Fruit fly (Drosophila melanogaster): ENCODE results near the gene CG10214.

dm6 chr3R:23729066-23729465, 38.2 kb downstream of the CG10214 start:
- TF ChIP-seq Dll (optimal IDR thresholded peaks at IDR 0.05) (no peak), pan (optimal IDR thresholded peaks at IDR 0.05) (no peak), EcR (GFP tag; optimal IDR thresholded peaks at IDR 0.05) (no peak)

Data from whole organism.